Fruit fly (Drosophila melanogaster): ENCODE results near the gene mtgo.

Gene mtgo

dm6 chr2L:16643961-16644360 is 99.1 kb downstream of the mtgo start (continued):
- peak; percentile 50 to 57 for TF ChIP-seq Pdp1 (GFP tag; optimal IDR thresholded peaks at IDR 0.05)
- no peak for TF ChIP-seq Lhr (GFP tag; optimal IDR thresholded peaks at IDR 0.05)
- no peak for TF ChIP-seq amos (GFP tag; IDR thresholded peaks at IDR 0.05; ENCODE audit: partially characterized antibody)
- no peak for TF ChIP-seq CG2129 (GFP tag; IDR thresholded peaks at IDR 0.05; ENCODE audit: partially characterized antibody)
- TF ChIP-seq disco-r (GFP tag; optimal IDR thresholded peaks at IDR 0.05), result peak; percentile 21
- peak; percentile 51; the same call in 1 of the 3 replicates for TF ChIP-seq zfh1 (GFP tag; IDR thresholded peaks at IDR 0.05)
- TF ChIP-seq NfI (GFP tag; optimal IDR thresholded peaks at IDR 0.05), result peak; percentile 54
- TF ChIP-seq az2 (GFP tag; optimal IDR thresholded peaks at IDR 0.05), result peak; percentile 68
- peak; percentile 55 for TF ChIP-seq HLH3B (GFP tag; IDR thresholded peaks at IDR 0.05)
- peak; percentile 18 for TF ChIP-seq CG18764 (GFP tag; optimal IDR thresholded peaks at IDR 0.05)
- TF ChIP-seq CG2199 (GFP tag; IDR thresholded peaks at IDR 0.05), result peak; percentile 47; the same call in 1 of the 3 replicates
- no peak for TF ChIP-seq CG6175 (GFP tag; IDR thresholded peaks at IDR 0.05)
- TF ChIP-seq Fer3 (tag; optimal IDR thresholded peaks at IDR 0.05), result peak; percentile 68
- peak in 1 of 2 experiments; percentile 70 for TF ChIP-seq eve (GFP tag; optimal IDR thresholded peaks at IDR 0.05)
- TF ChIP-seq CG7271 (tag; optimal IDR thresholded peaks at IDR 0.05), result peak; percentile 46
- no peak for TF ChIP-seq lbe (GFP tag; optimal IDR thresholded peaks at IDR 0.05)
- no peak for TF ChIP-seq gro (GFP tag; optimal IDR thresholded peaks at IDR 0.05)
- TF ChIP-seq CG8281 (tag; optimal IDR thresholded peaks at IDR 0.05), result peak; percentile 43
- no peak for TF ChIP-seq jigr1 (GFP tag; IDR thresholded peaks at IDR 0.05)
- TF ChIP-seq Aef1 (GFP tag; IDR thresholded peaks at IDR 0.05), result no peak
- TF ChIP-seq otp (GFP tag; IDR thresholded peaks at IDR 0.05), result peak; percentile 68; the same call in 2 of the 3 replicates
- TF ChIP-seq caup (GFP tag; optimal IDR thresholded peaks at IDR 0.05; ENCODE audit: severe bottlenecking), result peak; percentile 42
- peak; percentile 23 for TF ChIP-seq Six4 (GFP tag; optimal IDR thresholded peaks at IDR 0.05)
- peak; percentile 34 for TF ChIP-seq CG4820 (GFP tag; optimal IDR thresholded peaks at IDR 0.05)
- TF ChIP-seq CG6254 (GFP tag; optimal IDR thresholded peaks at IDR 0.05), result peak; percentile 55
- no peak for TF ChIP-seq h (optimal IDR thresholded peaks at IDR 0.05)
- TF ChIP-seq trh (GFP tag; optimal IDR thresholded peaks at IDR 0.05), result no peak
- TF ChIP-seq Abd-B (GFP tag; optimal IDR thresholded peaks at IDR 0.05), result peak; percentile 48
- TF ChIP-seq slbo (GFP tag; IDR thresholded peaks at IDR 0.05), result peak; percentile 69
- TF ChIP-seq CG11093 (GFP tag; IDR thresholded peaks at IDR 0.05), result no peak; the same call in 2 of the 3 replicates
- TF ChIP-seq CHES-1-like (GFP tag; optimal IDR thresholded peaks at IDR 0.05), result peak; percentile 42
- peak; percentile 77 for TF ChIP-seq Hmr (GFP tag; optimal IDR thresholded peaks at IDR 0.05)
- TF ChIP-seq CG30403 (GFP tag; optimal IDR thresholded peaks at IDR 0.05), result peak; percentile 64
- TF ChIP-seq Ada2b (GFP tag; IDR thresholded peaks at IDR 0.05), result peak; percentile 53
- TF ChIP-seq row (GFP tag; IDR thresholded peaks at IDR 0.05), result peak; percentile 85
- TF ChIP-seq CG32767 (GFP tag; IDR thresholded peaks at IDR 0.05), result 0 out of 2 replicates have a peak, but pooled peaks have one; percentile 49
- peak; percentile 32 for TF ChIP-seq tx (GFP tag; optimal IDR thresholded peaks at IDR 0.05)
- TF ChIP-seq CG31388 (GFP tag; optimal IDR thresholded peaks at IDR 0.05), result peak; percentile 33
- peak in 1 of 3 experiments; percentile 47 for TF ChIP-seq lola (GFP tag; optimal IDR thresholded peaks at IDR 0.05)
- TF ChIP-seq bigmax (GFP tag; optimal IDR thresholded peaks at IDR 0.05), result no peak
- TF ChIP-seq tio (GFP tag; optimal IDR thresholded peaks at IDR 0.05), result peak; percentile 49
- TF ChIP-seq maf-S (GFP tag; optimal IDR thresholded peaks at IDR 0.05), result no peak
- TF ChIP-seq CG8924 (tag; optimal IDR thresholded peaks at IDR 0.05), result peak; percentile 44
- TF ChIP-seq CG12769 (tag; optimal IDR thresholded peaks at IDR 0.05), result peak; percentile 43
- peak; percentile 48 for TF ChIP-seq CG10209 (GFP tag; optimal IDR thresholded peaks at IDR 0.05)
- peak; percentile 79 for TF ChIP-seq unpg (GFP tag; optimal IDR thresholded peaks at IDR 0.05)
- TF ChIP-seq CG18619 (GFP tag; optimal IDR thresholded peaks at IDR 0.05), result peak; percentile 52
- peak; percentile 48; the same call in 1 of the 2 replicates for TF ChIP-seq CG32772 (GFP tag; IDR thresholded peaks at IDR 0.05)
- peak; percentile 34 for TF ChIP-seq Dip3 (GFP tag; optimal IDR thresholded peaks at IDR 0.05)
- peak; percentile 59; the same call in 2 of the 3 replicates for TF ChIP-seq ken (GFP tag; IDR thresholded peaks at IDR 0.05)
- TF ChIP-seq CG12236 (GFP tag; optimal IDR thresholded peaks at IDR 0.05), result peak; percentile 6

Measured in whole organism, embryonic.